Worm (Caenorhabditis elegans) whole organism, midembryonic: ENCODE measurements around the gene sod-4.

ENCODE experiments used
- T22C8.4 ChIP-seq: fragments of 200-800 bp; sonication (Bioruptor generic); IDR thresholded peaks from 2 replicates; pipeline ENCODE4 v1.3.6; 2022; ENCODE audit warnings: missing genetic modification characterization, missing compliant biosample characterization
- cog-1 ChIP-seq: sonication (generic microtip); optimal IDR thresholded peaks from 2 replicates; lab custom pipeline; 2016; ENCODE audit warnings: missing genetic modification characterization, missing compliant biosample characterization
- flt-1 ChIP-seq: fragments of 200-800 bp; sonication (Bioruptor generic); IDR thresholded peaks from 2 replicates; pipeline ENCODE4 v1.3.6; 2022; ENCODE audit warnings: missing genetic modification characterization, missing compliant biosample characterization
- klf-2 ChIP-seq: fragments of 200-800 bp; sonication (Bioruptor generic); conservative IDR thresholded peaks from 2 replicates; pipeline ENCODE4 v1.3.6; 2022; ENCODE audit warnings: missing genetic modification reagents, missing genetic modification characterization, missing compliant biosample characterization
- med-1 ChIP-seq: sonication (generic microtip); optimal IDR thresholded peaks from 2 replicates; lab custom pipeline; 2017; ENCODE audit warnings: missing genetic modification characterization, mild to moderate bottlenecking, missing compliant biosample characterization, antibody characterized with exemption, missing genetic modification reagents; ENCODE audit not compliant: insufficient read depth
- ref-1 ChIP-seq: fragments of 200-800 bp; sonication (Bioruptor generic); conservative IDR thresholded peaks from 2 replicates; pipeline ENCODE4 v1.3.6; 2022; ENCODE audit warnings: missing genetic modification reagents, missing genetic modification characterization, missing compliant biosample characterization
- tab-1 ChIP-seq: fragments of 200-800 bp; sonication (Bioruptor generic); IDR thresholded peaks from 2 replicates; pipeline ENCODE4 v1.3.6; 2022; ENCODE audit warnings: missing genetic modification characterization, missing compliant biosample characterization
- ztf-23 ChIP-seq: fragments of 200-800 bp; sonication (Bioruptor generic); IDR thresholded peaks from 2 replicates; pipeline ENCODE4 v1.3.6; 2022; ENCODE audit warnings: missing genetic modification reagents, missing genetic modification characterization, missing compliant biosample characterization
- ztf-29 ChIP-seq: fragments of 200-800 bp; sonication (Bioruptor generic); IDR thresholded peaks from 2 replicates; pipeline ENCODE4 v1.3.6; 2022; ENCODE audit warnings: missing genetic modification reagents, missing genetic modification characterization, missing compliant biosample characterization

sod-4 gene

DNA sequence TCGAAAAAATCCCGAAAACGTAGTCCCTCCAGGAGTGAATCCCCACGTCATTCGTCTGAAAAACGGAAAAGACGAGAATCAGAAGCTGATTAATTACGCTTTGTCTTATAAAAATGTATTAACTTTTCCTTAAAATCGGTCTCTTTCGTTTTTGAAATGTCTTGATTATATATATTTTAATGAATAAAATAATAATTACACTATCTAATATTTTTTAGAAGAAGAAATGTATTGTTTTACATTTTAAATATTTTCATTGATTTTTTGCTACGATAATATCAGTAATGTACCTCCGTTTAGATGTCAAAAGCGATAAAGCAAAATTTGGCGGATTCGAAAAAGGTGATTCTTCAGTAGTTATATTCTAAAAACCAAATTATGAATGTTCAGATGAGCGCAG is 25.1 kb upstream of the sod-4 start, which contains the start of gene trpp-3:
Gene trpp-3 (plus strand): TSS at position 301 of the 400 bp plus-strand sequence.
- TF ChIP-seq med-1 (GFP tag; lab: Kevin White, UChicago): no peak
- no peak for TF ChIP-seq tab-1 (GFP tag; lab: Robert Waterston, UW)
- TF ChIP-seq flt-1 (GFP tag; lab: Robert Waterston, UW): no peak
- no peak for TF ChIP-seq T22C8.4 (GFP tag; lab: Robert Waterston, UW)
- TF ChIP-seq ref-1 (GFP tag; lab: Robert Waterston, UW): no peak
- TF ChIP-seq ztf-23 (GFP tag; lab: Robert Waterston, UW): no peak
- no peak for TF ChIP-seq ztf-29 (GFP tag; lab: Robert Waterston, UW)
- no peak for TF ChIP-seq klf-2 (GFP tag; lab: Robert Waterston, UW)
- TF ChIP-seq cog-1 (tag; lab: Kevin White, UChicago): no peak

DNA sequence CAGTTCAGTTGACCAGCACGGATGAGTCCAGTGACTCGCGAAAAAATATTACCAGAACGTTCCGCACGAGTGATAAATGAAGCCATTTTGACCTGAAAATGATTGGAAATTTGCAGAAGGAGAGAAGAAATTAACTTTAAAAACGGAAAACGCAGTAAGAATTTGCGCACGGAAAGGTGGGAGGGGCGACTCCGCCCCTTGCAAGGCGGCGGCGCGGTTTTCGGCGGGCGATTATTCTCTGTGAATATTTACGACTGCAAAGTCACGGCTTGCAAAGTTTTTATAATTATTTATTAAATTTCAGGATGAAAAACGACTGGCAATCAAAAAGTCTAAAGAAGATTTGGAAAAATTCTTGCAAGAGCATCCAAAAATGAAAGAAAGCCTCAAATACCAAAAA is 23.4 kb upstream of the sod-4 start, which contains the start of gene mrps-23:
Gene mrps-23 (minus strand): TSS at position 92 of the 400 bp plus-strand sequence.
- TF ChIP-seq flt-1 (GFP tag; lab: Robert Waterston, UW) (peak; percentile 49), med-1 (GFP tag; lab: Kevin White, UChicago) (no peak), T22C8.4 (GFP tag; lab: Robert Waterston, UW) (no peak), ztf-23 (GFP tag; lab: Robert Waterston, UW) (0 out of 2 replicates have a peak, but pooled peaks have one; percentile 62), tab-1 (GFP tag; lab: Robert Waterston, UW) (no peak)

DNA sequence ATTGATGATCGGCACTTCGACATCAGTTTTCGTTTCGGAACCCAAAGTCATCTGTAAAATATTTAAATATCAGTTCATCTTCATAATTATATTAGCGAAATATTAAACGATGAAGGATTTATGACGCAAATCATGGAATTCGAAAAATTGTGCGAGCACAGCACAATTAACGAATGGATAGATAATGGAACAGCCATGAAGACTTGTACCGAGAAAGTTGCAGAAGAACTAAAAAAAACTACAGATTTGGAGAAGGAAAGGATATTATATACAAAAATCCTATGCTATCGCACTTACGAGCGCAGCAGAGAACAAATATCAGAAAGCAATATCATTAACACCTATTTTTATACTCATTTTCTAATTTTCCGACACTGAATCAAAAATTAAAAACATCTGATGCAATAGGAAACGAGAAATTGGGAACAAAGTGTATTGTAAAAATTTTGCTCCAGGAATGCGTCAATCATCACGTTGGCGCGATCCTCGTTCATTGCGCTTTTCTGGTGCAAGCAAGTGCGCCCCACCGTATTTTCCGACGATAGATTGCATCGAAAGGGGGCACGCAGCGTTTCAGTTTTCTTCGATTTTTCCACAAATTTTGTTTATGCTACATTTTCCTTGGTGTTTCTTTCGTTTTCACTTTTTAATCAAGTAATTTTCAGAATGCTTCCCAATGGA is 21.4 kb upstream of the sod-4 start, which contains the start of the genes clu-1 and prp-40:
Gene clu-1 (minus strand): TSS at position 51 of the 681 bp plus-strand sequence.
Gene prp-40 (plus strand): TSS at position 666 of the 681 bp plus-strand sequence.
- TF ChIP-seq cog-1 (tag; lab: Kevin White, UChicago): peak; percentile 63
- TF ChIP-seq med-1 (GFP tag; lab: Kevin White, UChicago): no peak

DNA sequence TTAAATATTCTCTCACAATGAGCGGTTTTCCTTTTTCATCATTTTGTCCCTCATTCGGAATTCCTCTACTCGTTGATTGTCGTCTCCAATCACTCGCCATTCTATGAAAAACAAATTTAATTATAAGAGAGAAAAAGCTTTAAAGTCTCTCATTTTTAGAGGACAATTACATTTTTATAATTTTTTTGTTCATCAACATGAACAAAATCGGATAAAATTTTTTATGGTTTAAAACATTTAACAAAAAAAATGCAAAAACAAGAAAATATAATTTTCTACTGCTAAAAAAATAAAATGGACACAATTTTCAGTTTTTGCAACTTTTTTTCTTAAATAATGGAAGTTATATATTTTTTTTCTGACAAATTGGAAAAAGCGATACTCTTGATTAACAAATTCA is 16.0 kb upstream of the sod-4 start, which contains the start of gene F55H2.7:
Gene F55H2.7 (minus strand): TSS at position 101 of the 400 bp plus-strand sequence.
- no peak for TF ChIP-seq klf-2 (GFP tag; lab: Robert Waterston, UW)
- TF ChIP-seq T22C8.4 (GFP tag; lab: Robert Waterston, UW): no peak
- TF ChIP-seq tab-1 (GFP tag; lab: Robert Waterston, UW): no peak
- TF ChIP-seq med-1 (GFP tag; lab: Kevin White, UChicago): no peak
- no peak for TF ChIP-seq ref-1 (GFP tag; lab: Robert Waterston, UW)

DNA sequence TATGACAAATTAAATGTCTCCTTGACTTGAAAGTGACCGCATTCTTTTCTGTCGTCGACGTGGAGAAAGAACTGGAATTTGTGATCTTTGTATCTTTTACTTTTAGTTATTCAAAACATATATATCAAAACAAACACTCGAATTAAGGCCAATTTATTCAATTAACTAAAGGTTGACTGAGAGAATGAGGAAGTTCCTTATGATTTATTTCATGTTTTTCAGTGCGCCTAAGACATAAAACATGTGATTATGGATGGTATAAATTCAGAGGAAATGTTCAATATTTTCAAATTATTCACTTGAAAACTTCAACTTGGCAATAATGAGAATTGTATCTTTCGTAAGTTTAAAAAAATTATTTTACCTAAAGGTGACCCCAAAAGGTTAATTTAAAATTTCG is 13.4 kb upstream of the sod-4 start, which contains the start of gene F55H2.8:
Gene F55H2.8 (plus strand): TSS at position 301 of the 400 bp plus-strand sequence.
- TF ChIP-seq med-1 (GFP tag; lab: Kevin White, UChicago) (no peak), ztf-23 (GFP tag; lab: Robert Waterston, UW) (no peak), tab-1 (GFP tag; lab: Robert Waterston, UW) (no peak)

DNA sequence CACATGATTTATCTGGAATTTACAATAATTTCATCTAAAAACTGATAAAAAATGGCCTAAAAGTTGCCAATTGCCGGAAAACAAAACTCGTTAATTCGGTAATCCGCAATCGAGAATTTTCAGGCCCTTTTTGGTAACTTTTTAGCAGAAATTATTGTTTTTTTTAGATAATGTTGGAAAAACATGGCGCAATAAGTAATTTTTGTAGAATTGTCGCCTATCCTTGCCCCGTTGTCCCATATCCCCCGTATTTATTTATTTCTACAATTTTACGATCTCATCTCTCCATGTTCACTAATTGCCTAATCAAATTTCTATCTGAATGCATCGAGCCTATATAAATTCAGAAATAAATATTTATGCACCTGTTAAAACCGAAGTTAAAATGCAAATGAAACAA is 12.8 kb upstream of the sod-4 start:
- TF ChIP-seq ztf-29 (GFP tag; lab: Robert Waterston, UW): no peak
- TF ChIP-seq med-1 (GFP tag; lab: Kevin White, UChicago): no peak
- TF ChIP-seq T22C8.4 (GFP tag; lab: Robert Waterston, UW): no peak
- no peak for TF ChIP-seq tab-1 (GFP tag; lab: Robert Waterston, UW)
- no peak for TF ChIP-seq flt-1 (GFP tag; lab: Robert Waterston, UW)
- TF ChIP-seq ztf-23 (GFP tag; lab: Robert Waterston, UW): no peak
- TF ChIP-seq klf-2 (GFP tag; lab: Robert Waterston, UW): no peak
- no peak for TF ChIP-seq ref-1 (GFP tag; lab: Robert Waterston, UW)
- no peak for TF ChIP-seq cog-1 (tag; lab: Kevin White, UChicago)

DNA sequence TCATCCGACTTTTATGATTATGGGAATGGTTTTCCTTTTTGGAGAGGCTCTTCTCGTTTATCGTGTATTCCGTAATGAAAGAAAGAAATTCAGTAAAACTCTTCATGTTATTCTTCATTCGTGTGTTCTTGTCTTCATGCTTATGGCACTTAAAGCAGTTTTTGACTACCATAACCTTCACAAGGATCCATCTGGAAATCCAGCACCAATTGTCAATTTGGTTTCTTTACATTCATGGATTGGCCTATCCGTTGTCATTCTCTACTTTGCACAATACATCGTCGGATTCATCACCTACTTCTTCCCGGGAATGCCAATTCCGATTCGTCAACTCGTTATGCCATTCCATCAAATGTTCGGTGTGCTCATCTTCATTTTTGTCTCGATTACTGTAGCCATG is 11.5 kb upstream of the sod-4 start:
- no peak for TF ChIP-seq ref-1 (GFP tag; lab: Robert Waterston, UW)
- no peak for TF ChIP-seq T22C8.4 (GFP tag; lab: Robert Waterston, UW)
- TF ChIP-seq cog-1 (tag; lab: Kevin White, UChicago): no peak
- no peak for TF ChIP-seq ztf-29 (GFP tag; lab: Robert Waterston, UW)
- TF ChIP-seq med-1 (GFP tag; lab: Kevin White, UChicago): no peak
- TF ChIP-seq klf-2 (GFP tag; lab: Robert Waterston, UW): no peak
- TF ChIP-seq flt-1 (GFP tag; lab: Robert Waterston, UW): no peak
- no peak for TF ChIP-seq ztf-23 (GFP tag; lab: Robert Waterston, UW)

DNA sequence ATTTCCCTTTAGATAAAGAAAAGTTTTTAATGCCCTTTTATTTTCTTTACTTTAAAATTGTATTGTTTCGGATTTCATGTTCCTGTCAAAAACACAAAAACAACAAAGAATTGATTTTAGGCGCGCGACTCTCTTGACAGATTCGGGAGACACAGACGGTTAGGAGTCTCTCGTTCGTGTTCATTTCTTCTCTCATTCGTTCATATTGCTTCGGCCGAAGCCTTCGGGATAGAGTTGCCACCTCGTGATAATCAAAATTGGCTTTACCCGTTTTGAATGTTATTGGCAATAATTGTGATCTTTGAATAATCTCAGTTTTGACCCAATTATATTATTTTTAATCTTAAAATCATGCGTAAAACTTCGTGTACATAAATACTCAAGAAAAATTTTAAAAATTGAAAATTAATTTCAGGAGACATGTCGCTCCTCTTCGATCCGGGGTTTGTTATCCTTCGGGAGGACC is 10.9 kb upstream of the sod-4 start, which contains the start of gene F55H2.5:
Gene F55H2.5 (plus strand): TSS at position 416 of the 466 bp plus-strand sequence.
- TF ChIP-seq med-1 (GFP tag; lab: Kevin White, UChicago) (no peak), cog-1 (tag; lab: Kevin White, UChicago) (no peak), T22C8.4 (GFP tag; lab: Robert Waterston, UW) (no peak), flt-1 (GFP tag; lab: Robert Waterston, UW) (no peak), tab-1 (GFP tag; lab: Robert Waterston, UW) (no peak), ztf-23 (GFP tag; lab: Robert Waterston, UW) (no peak), ref-1 (GFP tag; lab: Robert Waterston, UW) (no peak), klf-2 (GFP tag; lab: Robert Waterston, UW) (no peak), ztf-29 (GFP tag; lab: Robert Waterston, UW) (no peak)

DNA sequence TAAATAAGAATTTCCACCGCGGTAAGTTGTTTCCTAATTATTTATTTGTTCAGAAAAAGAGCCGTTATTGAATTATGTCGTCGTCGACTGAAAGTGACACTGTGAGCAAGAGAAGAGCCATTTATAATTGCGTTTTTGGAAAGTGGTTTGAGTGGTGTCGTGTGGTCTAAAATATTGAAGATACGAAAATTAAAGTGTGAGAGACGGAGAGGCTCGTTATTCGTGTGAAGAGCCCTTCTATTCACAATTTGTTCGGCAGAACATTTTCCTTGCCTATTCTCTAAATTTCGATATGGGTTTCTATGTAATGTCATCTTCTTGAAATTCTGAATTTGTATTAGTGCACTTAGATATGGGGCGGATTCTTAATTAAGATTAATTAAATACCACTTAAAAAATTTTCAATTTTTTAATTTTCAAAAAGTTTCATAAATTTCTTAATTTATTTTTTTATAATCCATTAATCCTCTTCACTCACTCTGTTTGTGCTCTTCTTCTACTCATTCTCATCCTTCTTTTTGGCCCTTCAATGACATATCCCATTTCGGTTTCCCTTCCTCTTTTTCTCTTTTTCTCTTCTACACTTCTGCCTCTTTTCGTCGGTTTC is 9.7 kb upstream of the sod-4 start:
- no peak for TF ChIP-seq med-1 (GFP tag; lab: Kevin White, UChicago)
- no peak for TF ChIP-seq tab-1 (GFP tag; lab: Robert Waterston, UW)
- no peak for TF ChIP-seq ztf-23 (GFP tag; lab: Robert Waterston, UW)
- no peak for TF ChIP-seq flt-1 (GFP tag; lab: Robert Waterston, UW)
- TF ChIP-seq ref-1 (GFP tag; lab: Robert Waterston, UW): no peak
- no peak for TF ChIP-seq cog-1 (tag; lab: Kevin White, UChicago)
- no peak for TF ChIP-seq klf-2 (GFP tag; lab: Robert Waterston, UW)
- TF ChIP-seq ztf-29 (GFP tag; lab: Robert Waterston, UW): no peak
